Worm (Caenorhabditis elegans) whole organism, midembryonic: ENCODE measurements around the gene cyp-13A2.

Source experiments
- cog-1 ChIP-seq: sonication (generic microtip); optimal IDR thresholded peaks from 2 replicates; lab custom pipeline; 2016; ENCODE audit warnings: missing genetic modification characterization, missing compliant biosample characterization
- flt-1 ChIP-seq: fragments of 200-800 bp; sonication (Bioruptor generic); IDR thresholded peaks from 2 replicates; pipeline ENCODE4 v1.3.6; 2022; ENCODE audit warnings: missing genetic modification characterization, missing compliant biosample characterization
- klf-2 ChIP-seq: fragments of 200-800 bp; sonication (Bioruptor generic); conservative IDR thresholded peaks from 2 replicates; pipeline ENCODE4 v1.3.6; 2022; ENCODE audit warnings: missing genetic modification reagents, missing genetic modification characterization, missing compliant biosample characterization
- med-1 ChIP-seq: sonication (generic microtip); optimal IDR thresholded peaks from 2 replicates; lab custom pipeline; 2017; ENCODE audit warnings: missing genetic modification characterization, mild to moderate bottlenecking, missing compliant biosample characterization, antibody characterized with exemption, missing genetic modification reagents; ENCODE audit not compliant: insufficient read depth
- tab-1 ChIP-seq: fragments of 200-800 bp; sonication (Bioruptor generic); IDR thresholded peaks from 2 replicates; pipeline ENCODE4 v1.3.6; 2022; ENCODE audit warnings: missing genetic modification characterization, missing compliant biosample characterization
- ztf-23 ChIP-seq: fragments of 200-800 bp; sonication (Bioruptor generic); IDR thresholded peaks from 2 replicates; pipeline ENCODE4 v1.3.6; 2022; ENCODE audit warnings: missing genetic modification reagents, missing genetic modification characterization, missing compliant biosample characterization
- ztf-29 ChIP-seq: fragments of 200-800 bp; sonication (Bioruptor generic); IDR thresholded peaks from 2 replicates; pipeline ENCODE4 v1.3.6; 2022; ENCODE audit warnings: missing genetic modification reagents, missing genetic modification characterization, missing compliant biosample characterization

- TF ChIP-seq med-1 (GFP tag; lab: Kevin White, UChicago) (no peak), klf-2 (no peak), flt-1 (GFP tag; lab: Robert Waterston, UW) (no peak), cog-1 (tag; lab: Kevin White, UChicago) (no peak), tab-1 (GFP tag; lab: Robert Waterston, UW) (no peak), ztf-23 (no peak), ztf-29 (no peak)
Measured at ce11 chrII:9828502-9828901, 41.1 kb upstream of the cyp-13A2 start.
